Fruit fly (Drosophila melanogaster): Measurements from ENCODE around the gene Rph.

Rph gene

dm6 chrX:10768043-10768674 is 10.7 kb upstream of the Rph start, which contains the start of the genes Atg8a and BTBD9 (continued):
- TF ChIP-seq CG1233 (GFP tag; optimal IDR thresholded peaks at IDR 0.05) (no peak), ken (GFP tag; IDR thresholded peaks at IDR 0.05) (no peak), en (GFP tag; optimal IDR thresholded peaks at IDR 0.05) (no peak), abd-A (tag; optimal IDR thresholded peaks at IDR 0.05) (no peak), jigr1 (GFP tag; IDR thresholded peaks at IDR 0.05) (no peak), CG4854 (GFP tag; optimal IDR thresholded peaks at IDR 0.05) (no peak), mam (GFP tag; optimal IDR thresholded peaks at IDR 0.05) (peak; percentile 53), so (GFP tag; IDR thresholded peaks at IDR 0.05) (peak; percentile 23; the same call in 1 of the 3 replicates), gcm (GFP tag; optimal IDR thresholded peaks at IDR 0.05) (no peak), Tbp (GFP tag; optimal IDR thresholded peaks at IDR 0.05) (no peak), knrl (GFP tag; IDR thresholded peaks at IDR 0.05; ENCODE audit: partially characterized antibody) (peak; percentile 77), Bteb2 (GFP tag; optimal IDR thresholded peaks at IDR 0.05) (no peak), Gug (GFP tag; IDR thresholded peaks at IDR 0.05) (no peak), CG15479 (GFP tag; optimal IDR thresholded peaks at IDR 0.05) (no peak), CG6175 (GFP tag; IDR thresholded peaks at IDR 0.05) (no peak), Oli (tag; optimal IDR thresholded peaks at IDR 0.05) (no peak), slp2 (GFP tag; optimal IDR thresholded peaks at IDR 0.05) (no peak), CG14860 (GFP tag; IDR thresholded peaks at IDR 0.05; ENCODE audit: partially characterized antibody) (peak; percentile 49; the same call in 1 of the 3 replicates), CG17829 (tag; optimal IDR thresholded peaks at IDR 0.05) (peak; percentile 59), ERR (GFP tag; optimal IDR thresholded peaks at IDR 0.05) (peak; percentile 17), CG12769 (tag; optimal IDR thresholded peaks at IDR 0.05) (peak; percentile 72), Xrp1 (GFP tag; IDR thresholded peaks at IDR 0.05) (no peak; the same call in 1 of the 2 replicates), MESR4 (GFP tag; optimal IDR thresholded peaks at IDR 0.05) (peak; percentile 80), CG17912 (GFP tag; optimal IDR thresholded peaks at IDR 0.05) (no peak), HmgZ (tag; optimal IDR thresholded peaks at IDR 0.05) (peak; percentile 84), CG6854 (GFP tag; optimal IDR thresholded peaks at IDR 0.05) (no peak), sug (tag; optimal IDR thresholded peaks at IDR 0.05) (peak; percentile 42), Atf6 (GFP tag; IDR thresholded peaks at IDR 0.05) (no peak; the same call in 1 of the 2 replicates), gcm2 (GFP tag; optimal IDR thresholded peaks at IDR 0.05) (no peak), tx (GFP tag; optimal IDR thresholded peaks at IDR 0.05) (peak; percentile 38), Six4 (GFP tag; optimal IDR thresholded peaks at IDR 0.05) (no peak), Ada2b (GFP tag; IDR thresholded peaks at IDR 0.05) (no peak), sens-2 (GFP tag; IDR thresholded peaks at IDR 0.05) (no peak), row (GFP tag; IDR thresholded peaks at IDR 0.05) (peak; percentile 27; the same call in 1 of the 3 replicates), CG10565 (GFP tag; optimal IDR thresholded peaks at IDR 0.05) (no peak), Awh (GFP tag; IDR thresholded peaks at IDR 0.05) (no peak), CG2120 (GFP tag; optimal IDR thresholded peaks at IDR 0.05) (peak; percentile 64), CG15601 (tag; optimal IDR thresholded peaks at IDR 0.05) (peak; percentile 39), Dip2 (GFP tag; IDR thresholded peaks at IDR 0.05) (no peak), org-1 (GFP tag; optimal IDR thresholded peaks at IDR 0.05) (no peak), CG4820 (GFP tag; optimal IDR thresholded peaks at IDR 0.05) (no peak), Myb (GFP tag; optimal IDR thresholded peaks at IDR 0.05) (peak; percentile 77), chn (GFP tag; optimal IDR thresholded peaks at IDR 0.05) (no peak), CG8924 (tag; optimal IDR thresholded peaks at IDR 0.05) (peak; percentile 46), da (GFP tag; optimal IDR thresholded peaks at IDR 0.05) (peak; percentile 2), CG16779 (GFP tag; IDR thresholded peaks at IDR 0.05) (no peak), Hmr (GFP tag; optimal IDR thresholded peaks at IDR 0.05) (peak; percentile 96), Mrtf (GFP tag; IDR thresholded peaks at IDR 0.05) (0 out of 3 replicates have a peak, but pooled peaks have one; percentile 37), E2f2 (GFP tag; IDR thresholded peaks at IDR 0.05) (peak; percentile 64), CG18764 (GFP tag; optimal IDR thresholded peaks at IDR 0.05) (no peak), CG7271 (tag; optimal IDR thresholded peaks at IDR 0.05) (no peak)

Measured in whole organism, embryonic.